Worm (Caenorhabditis elegans): ENCODE data around the gene C16D2.1.
A peak's percentile ranks its signal among the peaks of the same experiment; 100 is the strongest.

ce11 chrII:9117789-9118242, 13.6 kb upstream of the C16D2.1 start:
- TF ChIP-seq ztf-4 (tag; optimal IDR thresholded peaks at IDR 0.05): peak; percentile 53
- no peak for TF ChIP-seq dpl-1 (GFP tag; optimal IDR thresholded peaks at IDR 0.05)
- TF ChIP-seq tlp-1 (tag; optimal IDR thresholded peaks at IDR 0.05): no peak
- TF ChIP-seq elt-2 (tag; optimal IDR thresholded peaks at IDR 0.05): peak; percentile 69
- peak; percentile 45 to 55 for TF ChIP-seq lsy-2 (tag; optimal IDR thresholded peaks at IDR 0.05)
- TF ChIP-seq nhr-77 (tag; optimal IDR thresholded peaks at IDR 0.05): no peak
- peak; percentile 90 for TF ChIP-seq nhr-71 (tag; optimal IDR thresholded peaks at IDR 0.05)
- no peak for TF ChIP-seq blmp-1 (tag; optimal IDR thresholded peaks at IDR 0.05)

All from whole organism, L1 larva.